Worm (Caenorhabditis elegans): ENCODE results near the gene clec-130.

The clec-130 gene

DNA sequence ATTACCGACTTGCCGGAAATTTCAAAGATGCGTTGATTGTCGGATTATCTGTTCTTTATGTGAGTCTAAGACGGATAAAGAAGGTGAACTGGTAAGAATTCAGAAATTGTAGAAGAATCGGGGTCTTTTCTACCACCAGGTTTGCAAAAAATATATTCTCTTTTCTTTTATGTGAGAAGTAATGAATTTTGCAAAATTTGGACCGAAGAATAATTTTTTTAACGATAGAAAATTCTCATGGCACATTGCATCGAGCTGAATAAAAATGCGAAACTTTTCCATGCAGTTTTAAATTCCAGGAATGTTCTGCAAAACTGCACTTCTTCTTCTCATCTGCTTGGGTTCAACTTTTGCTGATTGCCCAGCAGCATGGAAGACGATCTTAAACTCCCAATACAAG, at the start of gene clec-130:
Gene clec-130 (plus strand): TSS at position 301 of the 400 bp plus-strand sequence.
- TF ChIP-seq lin-1 (GFP tag; IDR thresholded peaks at IDR 0.05) (no peak), nhr-111 (GFP tag; optimal IDR thresholded peaks at IDR 0.05) (no peak), pha-4 (GFP tag; IDR thresholded peaks at IDR 0.05) (no peak), pha-4 (tag; optimal IDR thresholded peaks at IDR 0.05) (no peak), ztf-7 (tag; optimal IDR thresholded peaks at IDR 0.05) (no peak), nhr-237 (tag; optimal IDR thresholded peaks at IDR 0.05) (no peak), hlh-30 (tag; optimal IDR thresholded peaks at IDR 0.05; ENCODE audit: insufficient read depth) (no peak), F44E2.7 (GFP tag; IDR thresholded peaks at IDR 0.05) (no peak), lin-13 (GFP tag; optimal IDR thresholded peaks at IDR 0.05) (no peak), tag-97 (GFP tag; IDR thresholded peaks at IDR 0.05) (no peak), ceh-44 (GFP tag; IDR thresholded peaks at IDR 0.05) (no peak), hif-1 (tag; optimal IDR thresholded peaks at IDR 0.05) (no peak), madf-5 (GFP tag; IDR thresholded peaks at IDR 0.05) (no peak)

DNA sequence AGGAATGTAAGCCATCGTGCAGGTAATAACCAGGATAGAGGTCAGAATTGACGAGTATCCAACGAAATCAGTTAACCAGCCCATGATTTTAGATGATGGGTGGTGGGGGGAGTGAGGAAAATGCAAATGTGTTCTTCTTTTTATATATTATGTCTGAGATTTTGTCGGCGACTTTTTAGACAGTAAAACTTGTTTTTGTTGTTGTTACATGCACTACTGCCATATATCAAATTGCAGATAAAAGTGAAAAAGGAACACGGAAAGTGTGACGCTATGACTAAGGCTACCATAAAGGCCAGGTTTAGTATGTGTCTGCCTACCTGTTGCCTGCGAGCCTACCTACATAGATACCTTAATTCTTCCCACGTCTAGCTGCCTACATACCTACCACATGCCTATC, 49.3 kb upstream of the clec-130 start, which contains the start of gene col-72:
Gene col-72 (minus strand): TSS at position 101 of the 400 bp plus-strand sequence.
- TF ChIP-seq F10B5.3 (tag; optimal IDR thresholded peaks at IDR 0.05) (no peak), nhr-48 (tag; optimal IDR thresholded peaks at IDR 0.05) (no peak), fos-1 (tag; optimal IDR thresholded peaks at IDR 0.05) (no peak), nhr-77 (tag; optimal IDR thresholded peaks at IDR 0.05) (no peak), unc-62 (GFP tag; optimal IDR thresholded peaks at IDR 0.05 in 1 of 2) (no peak), unc-62 (tag; optimal IDR thresholded peaks at IDR 0.05) (no peak), saeg-2 (GFP tag; IDR thresholded peaks at IDR 0.05) (no peak), egl-43 (GFP tag; IDR thresholded peaks at IDR 0.05) (no peak), nhr-41 (GFP tag; IDR thresholded peaks at IDR 0.05) (no peak), D1046.2 (GFP tag; IDR thresholded peaks at IDR 0.05) (no peak), zip-2 (tag; optimal IDR thresholded peaks at IDR 0.05) (no peak), skn-1 (tag; optimal IDR thresholded peaks at IDR 0.05) (no peak), nhr-11 (tag; optimal IDR thresholded peaks at IDR 0.05) (no peak), lir-3 (tag; optimal IDR thresholded peaks at IDR 0.05) (no peak), zfp-2 (tag; optimal IDR thresholded peaks at IDR 0.05) (no peak), mxl-3 (GFP tag; optimal IDR thresholded peaks at IDR 0.05) (no peak), dmd-6 (GFP tag; IDR thresholded peaks at IDR 0.05) (no peak)

- TF ChIP-seq aha-1 (tag) (peak; percentile 20), snpc-4 (tag; optimal IDR thresholded peaks at IDR 0.05) (no peak)
These were observed 45.9 kb upstream of the clec-130 start for ce11 chrII:3527460-3527859.

DNA sequence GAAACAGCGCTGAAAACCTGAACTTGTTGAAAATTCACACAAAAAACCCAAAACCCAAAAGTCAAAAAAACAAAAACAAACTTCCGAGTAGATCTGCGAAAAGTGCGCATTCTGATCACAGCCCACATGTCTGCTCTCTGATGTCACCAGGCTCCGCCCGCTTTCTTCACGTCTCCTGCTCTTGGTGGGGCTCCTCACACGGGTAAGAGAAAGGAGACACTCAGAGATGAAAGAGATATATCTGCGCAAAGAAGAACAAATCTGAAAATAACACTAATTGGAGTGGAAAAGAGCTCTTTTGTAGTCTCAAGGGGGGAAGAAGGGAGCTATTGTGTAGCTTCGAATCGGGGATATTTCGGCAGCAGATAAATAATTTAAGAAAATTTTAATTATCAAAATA, 45.1 kb upstream of the clec-130 start, which contains the start of gene ncs-6:
Gene ncs-6 (minus strand): TSS at position 261 of the 400 bp plus-strand sequence.
- TF ChIP-seq gei-8 (GFP tag; optimal IDR thresholded peaks at IDR 0.05), result no peak
- TF ChIP-seq tag-97 (GFP tag; IDR thresholded peaks at IDR 0.05), result no peak
- TF ChIP-seq fos-1 (tag; optimal IDR thresholded peaks at IDR 0.05), result no peak
- TF ChIP-seq zag-1 (tag; optimal IDR thresholded peaks at IDR 0.05), result no peak
- no peak for TF ChIP-seq zfp-2 (tag; optimal IDR thresholded peaks at IDR 0.05)
- no peak for TF ChIP-seq egl-43 (GFP tag; IDR thresholded peaks at IDR 0.05)
- TF ChIP-seq nhr-76 (tag; optimal IDR thresholded peaks at IDR 0.05), result no peak
- no peak for TF ChIP-seq ceh-32 (tag; optimal IDR thresholded peaks at IDR 0.05; ENCODE audit: poor library complexity)
- TF ChIP-seq F49E8.2 (tag; optimal IDR thresholded peaks at IDR 0.05; ENCODE audit: borderline replicate concordance), result no peak
- no peak for TF ChIP-seq zfp-3 (GFP tag; conservative IDR thresholded peaks at IDR 0.05)
- no peak for TF ChIP-seq egl-27 (tag; optimal IDR thresholded peaks at IDR 0.05)
- no peak for TF ChIP-seq R02D3.7 (tag; optimal IDR thresholded peaks at IDR 0.05)
- no peak for TF ChIP-seq dmd-6 (GFP tag; IDR thresholded peaks at IDR 0.05)
- TF ChIP-seq T20F7.1 (GFP tag; optimal IDR thresholded peaks at IDR 0.05), result no peak
- no peak for TF ChIP-seq mdt-29 (GFP tag; IDR thresholded peaks at IDR 0.05)
- no peak for TF ChIP-seq nhr-10 (tag; optimal IDR thresholded peaks at IDR 0.05)

Data from whole organism, L4 larva.